Worm (Caenorhabditis elegans) whole organism, L4 larva: ENCODE results near the gene F07E5.5.

Experiments used
- lsy-2 ChIP-seq, 2 experiments: fragments of 150-350 bp in 1 of 2; sonication (generic microtip) in 1 of 2; optimal IDR thresholded peaks; 2 replicates each; lab custom pipeline; 2014 to 2017; ENCODE audit warnings: missing biosample characterization in 2 of 2, missing genetic modification characterization in 2 of 2
- nhr-25 ChIP-seq: sonication (generic microtip); optimal IDR thresholded peaks from 2 replicates; lab custom pipeline; 2017; ENCODE audit warnings: missing genetic modification characterization, mild to moderate bottlenecking, missing compliant biosample characterization, antibody characterized with exemption, moderate library complexity, borderline replicate concordance; ENCODE audit not compliant: insufficient read depth
- unc-130 ChIP-seq: sonication (generic microtip); optimal IDR thresholded peaks from 2 replicates; lab custom pipeline; 2016; ENCODE audit warnings: missing genetic modification reagents, missing genetic modification characterization, missing compliant biosample characterization
- zag-1 ChIP-seq: fragments of 150-350 bp; optimal IDR thresholded peaks from 2 replicates; lab custom pipeline; 2014; ENCODE audit warnings: missing biosample characterization, missing genetic modification characterization

DNA sequence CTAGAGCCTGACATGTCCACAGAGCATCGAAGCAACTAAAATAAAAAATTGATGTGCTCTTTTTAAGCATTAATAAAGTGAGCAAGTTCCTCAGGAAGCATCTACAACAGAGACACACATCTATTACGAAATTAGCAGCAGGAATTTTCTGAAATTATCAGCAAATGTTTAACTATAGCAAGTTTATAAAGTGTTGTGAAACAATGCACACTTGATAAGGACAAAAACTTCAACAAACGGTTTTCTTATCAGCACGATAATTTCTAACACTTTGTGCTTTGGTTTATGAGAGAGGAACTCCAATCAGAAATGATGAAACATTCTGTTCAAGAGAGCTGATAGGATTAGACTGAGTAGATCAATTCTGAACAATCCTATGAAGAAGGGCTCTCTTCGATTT is 31.7 kb upstream of the F07E5.5 start, which contains the start of gene trpl-5:
- TF ChIP-seq lsy-2 (tag; optimal IDR thresholded peaks at IDR 0.05; lab: Kevin White, UChicago) (no peak), nhr-25 (no peak), zag-1 (tag; lab: Kevin White, UChicago) (no peak), unc-130 (GFP tag; lab: Kevin White, UChicago) (no peak)
